Fruit fly (Drosophila melanogaster) whole organism, embryonic: ENCODE results near the gene Ask1.

ENCODE experiments used
- Antp ChIP-seq: fragments of 200-800 bp; sonication (Bioruptor generic); optimal IDR thresholded peaks from 3 replicates; lab custom pipeline; 2016; ENCODE audit warnings: missing biosample characterization, missing genetic modification characterization
- BtbVII ChIP-seq: fragments of 200-800 bp; sonication (Bioruptor generic); optimal IDR thresholded peaks from 3 replicates; lab custom pipeline; 2017; ENCODE audit warnings: missing biosample characterization, mild to moderate bottlenecking, missing genetic modification characterization
- CG10209 ChIP-seq: fragments of 200-800 bp; sonication (Bioruptor generic); optimal IDR thresholded peaks from 3 replicates; lab custom pipeline; 2017; ENCODE audit warnings: missing biosample characterization, mild to moderate bottlenecking, missing genetic modification characterization, missing genetic modification reagents
- CG10431 ChIP-seq: fragments of 200-800 bp; sonication (Bioruptor generic); optimal IDR thresholded peaks from 3 replicates; lab custom pipeline; 2018; ENCODE audit warnings: missing biosample characterization, mild to moderate bottlenecking, missing genetic modification characterization
- CG11093 ChIP-seq: fragments of 200-800 bp; sonication (Bioruptor generic); IDR thresholded peaks from 3 replicates; pipeline ENCODE4 v1.3.6; 2022; ENCODE audit warnings: missing biosample characterization, missing genetic modification characterization
- CG12155 ChIP-seq: fragments of 200-800 bp; sonication (Bioruptor generic); optimal IDR thresholded peaks from 3 replicates; lab custom pipeline; 2016; ENCODE audit warnings: missing biosample characterization, missing genetic modification characterization
- CG12942 ChIP-seq: fragments of 200-800 bp; sonication (Bioruptor generic); optimal IDR thresholded peaks from 3 replicates; lab custom pipeline; 2016; ENCODE audit warnings: missing biosample characterization, missing genetic modification characterization
- CG14710 ChIP-seq: fragments of 200-800 bp; sonication (Bioruptor generic); optimal IDR thresholded peaks from 3 replicates; lab custom pipeline; 2019; ENCODE audit warnings: missing biosample characterization, mild to moderate bottlenecking, missing genetic modification characterization, moderate library complexity
- CG15269 ChIP-seq: fragments of 200-800 bp; sonication (Bioruptor generic); optimal IDR thresholded peaks from 2 replicates; lab custom pipeline; 2018; ENCODE audit warnings: missing biosample characterization, mild to moderate bottlenecking, missing genetic modification characterization, moderate library complexity
- CG1529 ChIP-seq: fragments of 200-800 bp; sonication (Bioruptor generic); optimal IDR thresholded peaks from 3 replicates; lab custom pipeline; 2018; ENCODE audit warnings: missing biosample characterization, missing genetic modification characterization
- CG15601 ChIP-seq: fragments of 200-800 bp; sonication (Bioruptor generic); optimal IDR thresholded peaks from 3 replicates; lab custom pipeline; 2019; ENCODE audit warnings: missing biosample characterization, mild to moderate bottlenecking, missing genetic modification characterization, moderate library complexity
- CG15696 ChIP-seq: fragments of 200-800 bp; sonication (Bioruptor generic); optimal IDR thresholded peaks from 2 replicates; lab custom pipeline; 2019; ENCODE audit warnings: missing biosample characterization, mild to moderate bottlenecking, missing genetic modification characterization, moderate library complexity
- CG1603 ChIP-seq: fragments of 200-800 bp; sonication (Bioruptor generic); optimal IDR thresholded peaks from 2 replicates; lab custom pipeline; 2019; ENCODE audit warnings: missing biosample characterization, mild to moderate bottlenecking, missing genetic modification characterization, moderate library complexity
- CG17802 ChIP-seq: fragments of 200-800 bp; sonication (Bioruptor generic); optimal IDR thresholded peaks from 2 replicates; lab custom pipeline; 2018; ENCODE audit warnings: missing biosample characterization, mild to moderate bottlenecking, missing genetic modification characterization, moderate library complexity
- CG17829 ChIP-seq: fragments of 200-800 bp; optimal IDR thresholded peaks from 2 replicates; lab custom pipeline; 2019; ENCODE audit warnings: missing biosample characterization, mild to moderate bottlenecking, missing genetic modification characterization, moderate library complexity
- CG2875 ChIP-seq: fragments of 200-800 bp; sonication (Bioruptor generic); optimal IDR thresholded peaks from 2 replicates; lab custom pipeline; 2017; ENCODE audit warnings: missing biosample characterization, mild to moderate bottlenecking, missing genetic modification characterization, missing genetic modification reagents
- CG31365 ChIP-seq: fragments of 200-800 bp; sonication (Bioruptor generic); optimal IDR thresholded peaks from 2 replicates; lab custom pipeline; 2018; ENCODE audit warnings: missing biosample characterization, mild to moderate bottlenecking, missing genetic modification characterization
- CG3838 ChIP-seq: fragments of 200-800 bp; sonication (Bioruptor generic); optimal IDR thresholded peaks from 3 replicates; lab custom pipeline; 2016; ENCODE audit warnings: missing biosample characterization, missing genetic modification characterization
- CG4854 ChIP-seq: fragments of 200-800 bp; sonication (Bioruptor generic); optimal IDR thresholded peaks from 2 replicates; lab custom pipeline; 2016; ENCODE audit warnings: missing biosample characterization, missing genetic modification characterization, inconsistent platforms
- CG6254 ChIP-seq: fragments of 200-800 bp; sonication (Bioruptor generic); optimal IDR thresholded peaks from 3 replicates; lab custom pipeline; 2017; ENCODE audit warnings: mild to moderate bottlenecking, missing biosample characterization, missing genetic modification reagents, missing genetic modification characterization
- CG6689 ChIP-seq: fragments of 200-800 bp; sonication (Bioruptor generic); IDR thresholded peaks from 2 replicates; pipeline ENCODE4 v1.3.6; 2022; ENCODE audit warnings: missing biosample characterization, missing genetic modification characterization
- CG6765 ChIP-seq: fragments of 200-800 bp; sonication (Bioruptor generic); optimal IDR thresholded peaks from 3 replicates; lab custom pipeline; 2017; ENCODE audit warnings: missing biosample characterization, mild to moderate bottlenecking, missing genetic modification characterization
- CG9817 ChIP-seq: fragments of 200-800 bp; sonication (Bioruptor generic); optimal IDR thresholded peaks from 2 replicates; lab custom pipeline; 2018; ENCODE audit warnings: missing biosample characterization, mild to moderate bottlenecking, missing genetic modification characterization, moderate library complexity
- Dbx ChIP-seq: fragments of 200-800 bp; sonication (Bioruptor generic); IDR thresholded peaks from 3 replicates; pipeline ENCODE4 v1.3.6; 2022; ENCODE audit warnings: missing biosample characterization, missing genetic modification characterization
- E2f2 ChIP-seq: fragments of 200-800 bp; sonication (Bioruptor generic); IDR thresholded peaks from 2 replicates; pipeline ENCODE4 v1.3.6; 2022; ENCODE audit warnings: missing biosample characterization, missing genetic modification characterization
- Ets97D ChIP-seq: fragments of 200-800 bp; sonication (Bioruptor generic); optimal IDR thresholded peaks from 3 replicates; lab custom pipeline; 2016; ENCODE audit warnings: missing biosample characterization, missing genetic modification characterization
- Gug ChIP-seq: fragments of 200-800 bp; sonication (Bioruptor generic); IDR thresholded peaks from 4 replicates; pipeline ENCODE4 v1.3.6; 2022; ENCODE audit warnings: missing biosample characterization, missing genetic modification characterization
- MTF-1 ChIP-seq: fragments of 200-800 bp; sonication (Bioruptor generic); optimal IDR thresholded peaks from 2 replicates; lab custom pipeline; 2018; ENCODE audit warnings: missing biosample characterization, mild to moderate bottlenecking, missing genetic modification characterization, borderline replicate concordance
- Meics ChIP-seq: fragments of 200-800 bp; sonication (Bioruptor generic); optimal IDR thresholded peaks from 2 replicates; lab custom pipeline; 2017; ENCODE audit warnings: missing biosample characterization, mild to moderate bottlenecking, missing genetic modification characterization
- Ptx1 ChIP-seq: fragments of 200-800 bp; sonication (Bioruptor generic); IDR thresholded peaks from 2 replicates; pipeline ENCODE4 v1.3.6; 2022; ENCODE audit warnings: missing biosample characterization, missing genetic modification characterization
- YL-1 ChIP-seq: fragments of 200-800 bp; sonication (Bioruptor generic); optimal IDR thresholded peaks from 3 replicates; lab custom pipeline; 2017; ENCODE audit warnings: missing biosample characterization, mild to moderate bottlenecking, missing genetic modification characterization
- ash1 ChIP-seq: fragments of 200-800 bp; sonication (Bioruptor generic); optimal IDR thresholded peaks from 2 replicates; lab custom pipeline; 2018; ENCODE audit warnings: missing biosample characterization, mild to moderate bottlenecking, missing genetic modification characterization
- cas ChIP-seq: fragments of 200-800 bp; sonication (Bioruptor generic); IDR thresholded peaks from 2 replicates; pipeline ENCODE4 v1.3.6; 2022; ENCODE audit warnings: missing biosample characterization, missing genetic modification characterization
- da ChIP-seq: fragments of 200-800 bp; sonication (Bioruptor generic); optimal IDR thresholded peaks from 2 replicates; lab custom pipeline; 2016; ENCODE audit warnings: missing biosample characterization, missing genetic modification characterization
- dmrt11E ChIP-seq: fragments of 200-800 bp; sonication (Bioruptor generic); optimal IDR thresholded peaks from 3 replicates; lab custom pipeline; 2018; ENCODE audit warnings: missing biosample characterization, mild to moderate bottlenecking, missing genetic modification characterization, moderate library complexity
- gem ChIP-seq: fragments of 200-800 bp; sonication (Bioruptor generic); optimal IDR thresholded peaks from 2 replicates; lab custom pipeline; 2019; ENCODE audit warnings: missing biosample characterization, mild to moderate bottlenecking, missing genetic modification characterization, moderate library complexity
- gt ChIP-seq: fragments of 200-800 bp; sonication (Bioruptor generic); IDR thresholded peaks from 2 replicates; pipeline ENCODE4 v1.3.6; 2022; ENCODE audit warnings: missing biosample characterization, missing genetic modification characterization
- kay ChIP-seq: fragments of 200-800 bp; sonication (Bioruptor generic); optimal IDR thresholded peaks from 2 replicates; lab custom pipeline; 2016; ENCODE audit warnings: missing biosample characterization, missing genetic modification characterization
- lab ChIP-seq: fragments of 200-800 bp; sonication (Bioruptor generic); optimal IDR thresholded peaks from 3 replicates; lab custom pipeline; 2017; ENCODE audit warnings: missing biosample characterization, missing genetic modification characterization, mild to moderate bottlenecking, moderate library complexity, missing genetic modification reagents
- lov ChIP-seq, 2 experiments: fragments of 200-800 bp in 1 of 2; fragments of >200 bp in 1 of 2; sonication (Bioruptor generic) in 1 of 2; IDR thresholded peaks in 1 of 2; optimal IDR thresholded peaks in 1 of 2; 2 replicates in 1 of 2; 3 replicates in 1 of 2; pipeline versions ENCODE4 v1.3.6 to Lab custom; 2017 to 2022; ENCODE audit warnings: missing biosample characterization in 1 of 2, missing genetic modification characterization in 1 of 2
- luna ChIP-seq: fragments of 200-800 bp; sonication (Bioruptor generic); optimal IDR thresholded peaks from 2 replicates; lab custom pipeline; 2016; ENCODE audit warnings: missing biosample characterization, missing genetic modification characterization
- nom ChIP-seq: fragments of 200-800 bp; sonication (Bioruptor generic); optimal IDR thresholded peaks from 2 replicates; lab custom pipeline; 2017; ENCODE audit warnings: missing biosample characterization, missing genetic modification characterization, mild to moderate bottlenecking, moderate library complexity, missing genetic modification reagents
- pzg ChIP-seq: fragments of 200-800 bp; sonication (Bioruptor generic); optimal IDR thresholded peaks from 3 replicates; lab custom pipeline; 2018; ENCODE audit warnings: missing biosample characterization, mild to moderate bottlenecking, missing genetic modification characterization, moderate library complexity
- sim ChIP-seq: fragments of 200-800 bp; sonication (Bioruptor generic); IDR thresholded peaks from 2 replicates; pipeline ENCODE4 v1.3.6; 2022; ENCODE audit warnings: missing biosample characterization, missing genetic modification characterization
- sna ChIP-seq: fragments of 200-800 bp; sonication (Bioruptor generic); IDR thresholded peaks from 2 replicates; pipeline ENCODE4 v1.3.6; 2022; ENCODE audit warnings: missing biosample characterization, missing genetic modification characterization; ENCODE audit not compliant: partially characterized antibody
- tx ChIP-seq: fragments of 200-800 bp; sonication (Bioruptor generic); optimal IDR thresholded peaks from 2 replicates; lab custom pipeline; 2016; ENCODE audit warnings: missing biosample characterization, missing genetic modification characterization
- zen2 ChIP-seq: fragments of 200-800 bp; sonication (Bioruptor generic); IDR thresholded peaks from 3 replicates; pipeline ENCODE4 v1.3.6; 2022; ENCODE audit warnings: missing biosample characterization, missing genetic modification characterization; ENCODE audit not compliant: partially characterized antibody

Gene Ask1

dm6 chr3R:19863979-19864775 is 15.3 kb upstream of the Ask1 start, which contains the start of the genes CG4572 and CG4686 (continued):
- peak; percentile 46 for TF ChIP-seq pzg (GFP tag; lab: Kevin White, UChicago)
- TF ChIP-seq BtbVII (GFP tag; lab: Kevin White, UChicago), result peak; percentile 53
- TF ChIP-seq Dbx (GFP tag; lab: Robert Waterston, UW), result peak; percentile 62; the same call in 2 of the 3 replicates
- peak; percentile 58; the same call in 1 of the 2 replicates for TF ChIP-seq cas (GFP tag; lab: Robert Waterston, UW)
- peak; percentile 34 for TF ChIP-seq CG10431 (GFP tag; lab: Kevin White, UChicago)
- peak; percentile 84 for TF ChIP-seq gem
- peak; percentile 17; the same call in 1 of the 2 replicates for TF ChIP-seq sim (GFP tag; lab: Robert Waterston, UW)
- TF ChIP-seq YL-1 (GFP tag; lab: Kevin White, UChicago), result peak; percentile 60
- TF ChIP-seq CG12155, result peak; percentile 72
- TF ChIP-seq CG14710 (tag; lab: Kevin White, UChicago), result peak; percentile 99
- no peak for TF ChIP-seq zen2
- no peak for TF ChIP-seq CG31365 (tag; lab: Kevin White, UChicago)
- peak; percentile 78 for TF ChIP-seq CG4854 (GFP tag; lab: Kevin White, UChicago)
- TF ChIP-seq Meics, result peak; percentile 81
- no peak for TF ChIP-seq lov (optimal IDR thresholded peaks at IDR 0.05; lab: Kevin White, UChicago)
- no peak for TF ChIP-seq lov (GFP tag; IDR thresholded peaks at IDR 0.05; lab: Robert Waterston, UW)
- TF ChIP-seq CG6765 (GFP tag; lab: Kevin White, UChicago), result peak; percentile 42
- peak; percentile 70 for TF ChIP-seq Antp
- TF ChIP-seq sna (GFP tag; lab: Robert Waterston, UW), result no peak
- peak; percentile 83; the same call in 3 of the 4 replicates for TF ChIP-seq Gug (GFP tag; lab: Robert Waterston, UW)
- TF ChIP-seq nom (GFP tag; lab: Kevin White, UChicago), result peak; percentile 46
- peak; percentile 7 for TF ChIP-seq CG2875
- TF ChIP-seq CG12942 (GFP tag; lab: Kevin White, UChicago), result peak; percentile 73
- peak; percentile 22; the same call in 1 of the 2 replicates for TF ChIP-seq gt (GFP tag; lab: Robert Waterston, UW)
- TF ChIP-seq E2f2 (GFP tag; lab: Robert Waterston, UW), result peak; percentile 55
- peak; percentile 80 for TF ChIP-seq lab (GFP tag; lab: Kevin White, UChicago)
- TF ChIP-seq CG1529 (GFP tag; lab: Kevin White, UChicago), result peak; percentile 51
- TF ChIP-seq tx (GFP tag; lab: Kevin White, UChicago), result peak; percentile 78
- no peak for TF ChIP-seq MTF-1 (GFP tag; lab: Kevin White, UChicago)
- TF ChIP-seq luna (GFP tag; lab: Kevin White, UChicago), result peak; percentile 53
- TF ChIP-seq CG6254 (GFP tag; lab: Kevin White, UChicago), result no peak
- peak; percentile 92 for TF ChIP-seq CG17829 (tag; lab: Kevin White, UChicago)
- no peak for TF ChIP-seq ash1 (GFP tag; lab: Kevin White, UChicago)
- TF ChIP-seq CG6689 (GFP tag; lab: Robert Waterston, UW), result peak; percentile 77
- TF ChIP-seq CG1603, result no peak
- TF ChIP-seq CG3838 (GFP tag; lab: Kevin White, UChicago), result peak; percentile 11
- TF ChIP-seq CG17802 (tag; lab: Kevin White, UChicago), result peak; percentile 18
- peak; percentile 87 for TF ChIP-seq CG15696 (tag; lab: Kevin White, UChicago)
- TF ChIP-seq Ptx1 (GFP tag; lab: Robert Waterston, UW), result peak; percentile 91
- peak; percentile 40 for TF ChIP-seq Ets97D (GFP tag; lab: Kevin White, UChicago)
- no peak for TF ChIP-seq da (GFP tag; lab: Kevin White, UChicago)
- no peak for TF ChIP-seq kay (GFP tag; lab: Kevin White, UChicago)
- TF ChIP-seq CG9817, result peak; percentile 81
- peak; percentile 70 for TF ChIP-seq CG15601 (tag; lab: Kevin White, UChicago)
- TF ChIP-seq CG15269 (tag; lab: Kevin White, UChicago), result peak; percentile 81
- TF ChIP-seq CG10209 (GFP tag; lab: Kevin White, UChicago), result peak; percentile 63
- TF ChIP-seq dmrt11E (tag; lab: Kevin White, UChicago), result peak; percentile 47
- peak; percentile 61; the same call in 1 of the 3 replicates for TF ChIP-seq CG11093
